Fruit fly (Drosophila melanogaster) whole organism, embryonic: ENCODE results near the gene Rpn2.

Experiments used
- Abd-B ChIP-seq: fragments of 200-800 bp; sonication (Bioruptor generic); optimal IDR thresholded peaks from 2 replicates; lab custom pipeline; 2018; ENCODE audit warnings: missing biosample characterization, mild to moderate bottlenecking, missing genetic modification characterization, moderate library complexity
- CG10431 ChIP-seq: fragments of 200-800 bp; sonication (Bioruptor generic); optimal IDR thresholded peaks from 3 replicates; lab custom pipeline; 2018; ENCODE audit warnings: missing biosample characterization, mild to moderate bottlenecking, missing genetic modification characterization
- CG10959 ChIP-seq: fragments of 200-800 bp; sonication (Bioruptor generic); IDR thresholded peaks from 2 replicates; pipeline ENCODE4 v1.3.6; 2022; ENCODE audit warnings: missing biosample characterization, missing genetic modification characterization
- CG11247 ChIP-seq: fragments of 200-800 bp; sonication (Bioruptor generic); IDR thresholded peaks from 2 replicates; pipeline ENCODE4 v1.3.6; 2022; ENCODE audit warnings: missing biosample characterization, missing genetic modification characterization
- CG12659 ChIP-seq: fragments of 200-800 bp; sonication (Bioruptor generic); optimal IDR thresholded peaks from 3 replicates; lab custom pipeline; 2017; ENCODE audit warnings: mild to moderate bottlenecking, missing biosample characterization, missing genetic modification reagents, missing genetic modification characterization
- CG13296 ChIP-seq: fragments of 200-800 bp; sonication (Bioruptor generic); optimal IDR thresholded peaks from 3 replicates; lab custom pipeline; 2018; ENCODE audit warnings: missing biosample characterization, mild to moderate bottlenecking, missing genetic modification characterization
- CG13775 ChIP-seq: fragments of 200-800 bp; sonication (Bioruptor generic); optimal IDR thresholded peaks from 3 replicates; lab custom pipeline; 2017; ENCODE audit warnings: missing biosample characterization, mild to moderate bottlenecking, missing genetic modification characterization
- CG15073 ChIP-seq: fragments of 200-800 bp; sonication (Bioruptor generic); optimal IDR thresholded peaks from 2 replicates; lab custom pipeline; 2016; ENCODE audit warnings: missing biosample characterization, missing genetic modification characterization
- CG1603 ChIP-seq: fragments of 200-800 bp; sonication (Bioruptor generic); optimal IDR thresholded peaks from 2 replicates; lab custom pipeline; 2019; ENCODE audit warnings: missing biosample characterization, mild to moderate bottlenecking, missing genetic modification characterization, moderate library complexity
- CG2116 ChIP-seq: fragments of 200-800 bp; sonication (Bioruptor generic); optimal IDR thresholded peaks from 3 replicates; lab custom pipeline; 2018; ENCODE audit warnings: missing biosample characterization, mild to moderate bottlenecking, missing genetic modification characterization
- CG31365 ChIP-seq: fragments of 200-800 bp; sonication (Bioruptor generic); optimal IDR thresholded peaks from 2 replicates; lab custom pipeline; 2018; ENCODE audit warnings: missing biosample characterization, mild to moderate bottlenecking, missing genetic modification characterization
- CG34224 ChIP-seq: fragments of 200-800 bp; sonication (Bioruptor generic); IDR thresholded peaks from 3 replicates; pipeline ENCODE4 v1.3.6; 2022; ENCODE audit warnings: missing biosample characterization, missing genetic modification characterization; ENCODE audit not compliant: partially characterized antibody
- CG4854 ChIP-seq: fragments of 200-800 bp; sonication (Bioruptor generic); optimal IDR thresholded peaks from 2 replicates; lab custom pipeline; 2016; ENCODE audit warnings: missing biosample characterization, missing genetic modification characterization, inconsistent platforms
- CG6765 ChIP-seq: fragments of 200-800 bp; sonication (Bioruptor generic); optimal IDR thresholded peaks from 3 replicates; lab custom pipeline; 2017; ENCODE audit warnings: missing biosample characterization, mild to moderate bottlenecking, missing genetic modification characterization
- CG7963 ChIP-seq: fragments of 200-800 bp; sonication (Bioruptor generic); IDR thresholded peaks from 3 replicates; pipeline ENCODE4 v1.3.6; 2022; ENCODE audit warnings: missing biosample characterization, missing genetic modification characterization; ENCODE audit not compliant: partially characterized antibody
- CG8924 ChIP-seq: fragments of 200-800 bp; optimal IDR thresholded peaks from 3 replicates; lab custom pipeline; 2019; ENCODE audit warnings: missing biosample characterization, mild to moderate bottlenecking, missing genetic modification characterization, moderate library complexity
- CG9215 ChIP-seq: fragments of 200-800 bp; sonication (Bioruptor generic); IDR thresholded peaks from 2 replicates; pipeline ENCODE4 v1.3.6; 2022; ENCODE audit warnings: missing biosample characterization, missing genetic modification characterization
- Deaf1 ChIP-seq: fragments of 200-800 bp; optimal IDR thresholded peaks from 3 replicates; lab custom pipeline; 2019; ENCODE audit warnings: missing biosample characterization, mild to moderate bottlenecking, missing genetic modification characterization, moderate library complexity
- Dek ChIP-seq: fragments of 200-800 bp; sonication (Bioruptor generic); optimal IDR thresholded peaks from 3 replicates; lab custom pipeline; 2019; ENCODE audit warnings: missing biosample characterization, mild to moderate bottlenecking, missing genetic modification characterization, moderate library complexity
- E2f1 ChIP-seq: fragments of 200-800 bp; sonication (Bioruptor generic); IDR thresholded peaks from 2 replicates; pipeline ENCODE4 v1.3.6; 2022; ENCODE audit warnings: missing biosample characterization, missing genetic modification characterization
- Fer2 ChIP-seq: fragments of 200-800 bp; sonication (Bioruptor generic); optimal IDR thresholded peaks from 2 replicates; lab custom pipeline; 2018; ENCODE audit warnings: missing biosample characterization, mild to moderate bottlenecking, missing genetic modification characterization, moderate library complexity
- GATAe ChIP-seq: fragments of 200-800 bp; sonication (Bioruptor generic); conservative IDR thresholded peaks from 2 replicates; pipeline ENCODE4 v1.3.6; 2022; ENCODE audit warnings: missing biosample characterization, missing genetic modification characterization
- Jarid2 ChIP-seq: fragments of 200-800 bp; sonication (Bioruptor generic); optimal IDR thresholded peaks from 3 replicates; lab custom pipeline; 2017; ENCODE audit warnings: mild to moderate bottlenecking, missing biosample characterization, missing genetic modification reagents, missing genetic modification characterization
- Lpt ChIP-seq: fragments of >200 bp; optimal IDR thresholded peaks from 2 replicates; lab custom pipeline; 2018; ENCODE audit warnings: missing biosample characterization, missing genetic modification characterization
- Med ChIP-seq: fragments of 200-800 bp; sonication (Bioruptor generic); peaks from one replicate; lab custom pipeline; 2016; ENCODE audit warnings: missing biosample characterization, missing genetic modification characterization, mild to moderate bottlenecking, inconsistent platforms, moderate library complexity
- NFAT ChIP-seq: fragments of 200-800 bp; sonication (Bioruptor generic); IDR thresholded peaks from 2 replicates; pipeline ENCODE4 v1.3.6; 2022; ENCODE audit warnings: missing biosample characterization, missing genetic modification characterization
- Nf-YA ChIP-seq: fragments of 200-800 bp; sonication (Bioruptor generic); IDR thresholded peaks from 2 replicates; pipeline ENCODE4 v1.3.6; 2022; ENCODE audit warnings: missing biosample characterization, missing genetic modification characterization
- Sry-δ ChIP-seq: fragments of 200-800 bp; sonication (Bioruptor generic); optimal IDR thresholded peaks from 2 replicates; lab custom pipeline; 2016; ENCODE audit warnings: missing biosample characterization, missing genetic modification characterization
- Xbp1 ChIP-seq: fragments of 200-800 bp; sonication (Bioruptor generic); optimal IDR thresholded peaks from 3 replicates; lab custom pipeline; 2016; ENCODE audit warnings: missing biosample characterization, mild to moderate bottlenecking, missing genetic modification characterization
- caup ChIP-seq: fragments of 200-800 bp; sonication (Bioruptor generic); optimal IDR thresholded peaks from 3 replicates; lab custom pipeline; 2017; ENCODE audit warnings: missing biosample characterization, mild to moderate bottlenecking, missing genetic modification characterization, moderate library complexity; ENCODE audit not compliant: severe bottlenecking
- dan ChIP-seq: fragments of 200-800 bp; sonication (Bioruptor generic); IDR thresholded peaks from 2 replicates; pipeline ENCODE4 v1.3.6; 2022; ENCODE audit warnings: missing biosample characterization, missing genetic modification characterization
- dm ChIP-seq: fragments of 200-800 bp; sonication (Bioruptor generic); optimal IDR thresholded peaks from 3 replicates; lab custom pipeline; 2016; ENCODE audit warnings: missing biosample characterization, missing genetic modification characterization
- dmrt11E ChIP-seq: fragments of 200-800 bp; sonication (Bioruptor generic); optimal IDR thresholded peaks from 3 replicates; lab custom pipeline; 2018; ENCODE audit warnings: missing biosample characterization, mild to moderate bottlenecking, missing genetic modification characterization, moderate library complexity
- grau ChIP-seq: fragments of 200-800 bp; optimal IDR thresholded peaks from 3 replicates; lab custom pipeline; 2019; ENCODE audit warnings: missing biosample characterization, mild to moderate bottlenecking, missing genetic modification characterization, moderate library complexity
- gro ChIP-seq: fragments of 200-800 bp; sonication (Bioruptor generic); optimal IDR thresholded peaks from 2 replicates; lab custom pipeline; 2016; ENCODE audit warnings: missing biosample characterization, missing genetic modification characterization
- h ChIP-seq: fragments of >200 bp; optimal IDR thresholded peaks from 2 replicates; lab custom pipeline; 2017
- klu ChIP-seq: fragments of 200-800 bp; sonication (Bioruptor generic); IDR thresholded peaks from 2 replicates; pipeline ENCODE4 v1.3.6; 2022; ENCODE audit warnings: missing biosample characterization, missing genetic modification characterization
- kni ChIP-seq: fragments of 200-800 bp; sonication (Bioruptor generic); optimal IDR thresholded peaks from 3 replicates; lab custom pipeline; 2017; ENCODE audit warnings: mild to moderate bottlenecking, missing biosample characterization, missing genetic modification reagents, missing genetic modification characterization
- phol ChIP-seq: fragments of 200-800 bp; sonication (Bioruptor generic); optimal IDR thresholded peaks from 3 replicates; lab custom pipeline; 2018; ENCODE audit warnings: missing biosample characterization, mild to moderate bottlenecking, missing genetic modification characterization, moderate library complexity
- psq ChIP-seq: fragments of 200-800 bp; sonication (Bioruptor generic); optimal IDR thresholded peaks from 2 replicates; lab custom pipeline; 2017; ENCODE audit warnings: missing biosample characterization, missing genetic modification characterization
- repo ChIP-seq: fragments of 200-800 bp; sonication (Bioruptor generic); optimal IDR thresholded peaks from 2 replicates; lab custom pipeline; 2016; ENCODE audit warnings: missing biosample characterization, missing genetic modification characterization
- row ChIP-seq: fragments of 200-800 bp; sonication (Bioruptor generic); IDR thresholded peaks from 3 replicates; pipeline ENCODE4 v1.3.6; 2022; ENCODE audit warnings: missing biosample characterization, missing genetic modification characterization
- sc ChIP-seq, 3 experiments: fragments of >200 bp in 2 of 3; fragments of 200-800 bp in 1 of 3; sonication (Bioruptor generic) in 1 of 3; optimal IDR thresholded peaks; 2 replicates in 2 of 3; 3 replicates in 1 of 3; lab custom pipeline; 2017; ENCODE audit warnings: mild to moderate bottlenecking in 1 of 3, missing biosample characterization in 1 of 3, missing genetic modification characterization in 1 of 3, missing genetic modification reagents in 1 of 3
- sens ChIP-seq: fragments of 200-800 bp; sonication (Bioruptor generic); peaks from one replicate; lab custom pipeline; 2016; ENCODE audit warnings: missing biosample characterization, missing genetic modification characterization
- tgo ChIP-seq: fragments of 200-800 bp; sonication (Bioruptor generic); IDR thresholded peaks from 3 replicates; pipeline ENCODE4 v1.3.6; 2022; ENCODE audit warnings: missing biosample characterization, missing genetic modification characterization
- tin ChIP-seq: fragments of 200-800 bp; sonication (Bioruptor generic); optimal IDR thresholded peaks from 3 replicates; lab custom pipeline; 2016; ENCODE audit warnings: missing biosample characterization, missing genetic modification characterization
- unpg ChIP-seq: fragments of 200-800 bp; sonication (Bioruptor generic); optimal IDR thresholded peaks from 3 replicates; lab custom pipeline; 2018; ENCODE audit warnings: missing biosample characterization, mild to moderate bottlenecking, missing genetic modification characterization, moderate library complexity
- vfl ChIP-seq: fragments of 200-800 bp; sonication (Bioruptor generic); optimal IDR thresholded peaks from 2 replicates; lab custom pipeline; 2016; ENCODE audit warnings: missing biosample characterization, missing genetic modification characterization
- wdn ChIP-seq: fragments of 200-800 bp; sonication (Bioruptor generic); IDR thresholded peaks from 2 replicates; pipeline ENCODE4 v1.3.6; 2022; ENCODE audit warnings: missing biosample characterization, missing genetic modification characterization
- zen2 ChIP-seq: fragments of 200-800 bp; sonication (Bioruptor generic); IDR thresholded peaks from 3 replicates; pipeline ENCODE4 v1.3.6; 2022; ENCODE audit warnings: missing biosample characterization, missing genetic modification characterization; ENCODE audit not compliant: partially characterized antibody
- zfh1 ChIP-seq: fragments of 200-800 bp; sonication (Bioruptor generic); IDR thresholded peaks from 3 replicates; pipeline ENCODE4 v1.3.6; 2022; ENCODE audit warnings: missing biosample characterization, missing genetic modification characterization

Gene Rpn2

dm6 chr3R:29153197-29153644, at the start of gene Rpn2, which contains the start of gene Slbp (continued):
- TF ChIP-seq Xbp1 (GFP tag; lab: Kevin White, UChicago) (peak; percentile 40), Lpt (GFP tag; lab: Kevin White, UChicago) (no peak), row (GFP tag; lab: Robert Waterston, UW) (peak; percentile 58; the same call in 2 of the 3 replicates), CG2116 (peak; percentile 95), Med (peak; percentile 93), psq (GFP tag; lab: Kevin White, UChicago) (no peak), dm (peak; percentile 60), kni (GFP tag; lab: Kevin White, UChicago) (no peak), CG4854 (GFP tag; lab: Kevin White, UChicago) (peak; percentile 37), CG6765 (no peak), Abd-B (no peak), CG10431 (no peak), CG1603 (tag; lab: Kevin White, UChicago) (peak; percentile 86), dmrt11E (peak; percentile 9), CG12659 (GFP tag; lab: Kevin White, UChicago) (peak; percentile 82), wdn (GFP tag; lab: Robert Waterston, UW) (no peak), Nf-YA (GFP tag; lab: Robert Waterston, UW) (no peak), klu (no peak), CG8924 (tag; lab: Kevin White, UChicago) (peak; percentile 49), h (lab: Kevin White, UChicago) (no peak), CG9215 (no peak), zfh1 (no peak), zen2 (GFP tag; lab: Robert Waterston, UW) (peak; percentile 87; the same call in 2 of the 3 replicates), CG34224 (GFP tag; lab: Robert Waterston, UW) (peak; percentile 97), gro (GFP tag; lab: Kevin White, UChicago) (peak; percentile 84), CG10959 (no peak), Deaf1 (tag; lab: Kevin White, UChicago) (peak; percentile 36), CG15073 (GFP tag; lab: Kevin White, UChicago) (no peak), tgo (GFP tag; lab: Robert Waterston, UW) (no peak), CG13296 (GFP tag; lab: Kevin White, UChicago) (peak; percentile 15), CG31365 (tag; lab: Kevin White, UChicago) (no peak), Sry-δ (peak; percentile 87), Fer2 (tag; lab: Kevin White, UChicago) (no peak), Jarid2 (GFP tag; lab: Kevin White, UChicago) (no peak), E2f1 (peak; percentile 56; the same call in 1 of the 2 replicates), GATAe (GFP tag; lab: Robert Waterston, UW) (no peak), NFAT (GFP tag; lab: Robert Waterston, UW) (0 out of 2 replicates have a peak, but pooled peaks have one; percentile 4), Dek (tag; lab: Kevin White, UChicago) (no peak), vfl (GFP tag; lab: Kevin White, UChicago) (peak; percentile 45), tin (peak; percentile 20), repo (GFP tag; lab: Kevin White, UChicago) (peak; percentile 6), CG13775 (GFP tag; lab: Kevin White, UChicago) (peak; percentile 26), grau (tag; lab: Kevin White, UChicago) (peak; percentile 50), sc (optimal IDR thresholded peaks at IDR 0.05; lab: Kevin White, UChicago) (no peak), sc (GFP tag; optimal IDR thresholded peaks at IDR 0.05; lab: Kevin White, UChicago) (no peak), CG11247 (GFP tag; lab: Robert Waterston, UW) (no peak), phol (tag; lab: Kevin White, UChicago) (peak; percentile 71), unpg (GFP tag; lab: Kevin White, UChicago) (peak; percentile 39), CG7963 (peak; percentile 80), caup (peak; percentile 10), sens (GFP tag; lab: Kevin White, UChicago) (peak; percentile 85), dan (GFP tag; lab: Robert Waterston, UW) (no peak)
